Worm (Caenorhabditis elegans): ENCODE results near the gene C49F5.13.

DNA sequence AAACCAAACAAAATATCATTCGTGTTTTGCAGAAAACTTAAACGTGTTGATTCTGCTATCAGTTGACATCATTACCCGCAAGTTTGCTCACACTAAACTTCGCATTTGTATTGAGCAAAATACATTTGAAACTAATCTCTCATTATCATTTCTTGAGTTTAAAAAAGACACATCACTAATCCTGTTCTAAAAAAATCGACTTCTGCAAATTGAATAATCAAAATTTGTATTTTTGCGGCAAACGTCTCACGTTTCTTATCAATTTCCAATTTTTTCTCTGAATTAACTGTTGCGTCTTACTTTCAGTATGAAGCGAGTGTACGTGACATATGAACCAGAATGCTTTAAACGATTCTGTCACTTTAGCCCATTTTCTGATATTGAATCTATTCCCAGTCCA, 1.4 kb upstream of the C49F5.13 start, which contains the start of gene C49F5.8:
- TF ChIP-seq him-1 (tag; optimal IDR thresholded peaks at IDR 0.05) (no peak), W03F9.2 (tag; optimal IDR thresholded peaks at IDR 0.05) (no peak), dao-5 (tag; optimal IDR thresholded peaks at IDR 0.05) (no peak)

Measured in whole organism, L4/young adult.